Fruit fly (Drosophila melanogaster): Measurements from ENCODE around the gene CG42637.

CG42637 gene

DNA sequence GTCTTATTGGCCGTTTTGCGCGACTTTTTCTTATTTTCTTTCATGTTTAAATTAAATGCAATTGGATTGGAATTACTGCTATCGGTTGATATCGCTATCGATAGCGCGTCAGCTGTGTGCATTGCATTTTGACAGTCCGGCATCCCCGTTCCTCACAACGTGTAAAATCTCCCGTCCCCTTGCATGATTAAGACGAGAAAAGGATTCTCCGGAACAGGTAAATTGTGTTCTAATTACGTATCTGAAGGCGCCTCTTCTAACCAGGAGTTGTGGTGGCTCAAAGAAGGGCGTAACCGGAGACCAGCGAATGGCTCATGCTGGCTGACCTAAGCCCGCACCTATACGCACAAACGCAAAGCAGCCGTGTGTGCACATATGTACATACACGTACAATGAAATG, 13.7 kb upstream of the CG42637 start, which contains the start of the genes CG14104 and Kap-alpha1 (continued):
- TF ChIP-seq fd64A (GFP tag; optimal IDR thresholded peaks at IDR 0.05) (no peak), HHEX (GFP tag; optimal IDR thresholded peaks at IDR 0.05) (no peak), CG12744 (GFP tag; optimal IDR thresholded peaks at IDR 0.05) (no peak), CG10267 (tag; optimal IDR thresholded peaks at IDR 0.05) (no peak), CG14860 (GFP tag; IDR thresholded peaks at IDR 0.05; ENCODE audit: partially characterized antibody) (peak; percentile 57), Neu2 (GFP tag; optimal IDR thresholded peaks at IDR 0.05; ENCODE audit: borderline replicate concordance) (no peak), Bdp1 (GFP tag; optimal IDR thresholded peaks at IDR 0.05) (no peak), Fer1 (GFP tag; optimal IDR thresholded peaks at IDR 0.05) (peak; percentile 7), bigmax (GFP tag; optimal IDR thresholded peaks at IDR 0.05) (no peak), ci (GFP tag; IDR thresholded peaks at IDR 0.05) (no peak), org-1 (GFP tag; optimal IDR thresholded peaks at IDR 0.05) (no peak), mam (GFP tag; optimal IDR thresholded peaks at IDR 0.05) (no peak), tap (tag; optimal IDR thresholded peaks at IDR 0.05) (no peak), CG12769 (tag; optimal IDR thresholded peaks at IDR 0.05) (no peak), CG12219 (GFP tag; optimal IDR thresholded peaks at IDR 0.05) (no peak), al (GFP tag; IDR thresholded peaks at IDR 0.05) (no peak), Atf6 (GFP tag; IDR thresholded peaks at IDR 0.05) (no peak), cg (GFP tag; optimal IDR thresholded peaks at IDR 0.05) (peak; percentile 92), Poxn (GFP tag; IDR thresholded peaks at IDR 0.05) (no peak), Sry-δ (GFP tag; optimal IDR thresholded peaks at IDR 0.05) (peak; percentile 64), Ets65A (GFP tag) (no peak), vnd (GFP tag; IDR thresholded peaks at IDR 0.05; ENCODE audit: partially characterized antibody) (peak; percentile 62), salm (tag; optimal IDR thresholded peaks at IDR 0.05) (no peak), hth (optimal IDR thresholded peaks at IDR 0.05) (no peak), Max (GFP tag; optimal IDR thresholded peaks at IDR 0.05) (peak; percentile 21), CG12299 (tag; optimal IDR thresholded peaks at IDR 0.05) (no peak), Hr3 (GFP tag; optimal IDR thresholded peaks at IDR 0.05) (no peak), Dip3 (GFP tag; optimal IDR thresholded peaks at IDR 0.05) (no peak), Med (GFP tag) (peak; percentile 85), crol (GFP tag; IDR thresholded peaks at IDR 0.05) (no peak), CG8290 (GFP tag; optimal IDR thresholded peaks at IDR 0.05) (no peak), CG8290 (tag; optimal IDR thresholded peaks at IDR 0.05) (no peak), ttk (GFP tag; IDR thresholded peaks at IDR 0.05) (no peak), CrebB (tag; optimal IDR thresholded peaks at IDR 0.05) (no peak), otp (GFP tag; IDR thresholded peaks at IDR 0.05) (no peak), CG8388 (GFP tag; optimal IDR thresholded peaks at IDR 0.05) (no peak), Hmr (GFP tag; optimal IDR thresholded peaks at IDR 0.05) (no peak), E2f2 (GFP tag; IDR thresholded peaks at IDR 0.05) (peak; percentile 48), Pdp1 (GFP tag; optimal IDR thresholded peaks at IDR 0.05) (peak in 1 of 2 experiments; percentile 24), Scr (GFP tag; IDR thresholded peaks at IDR 0.05; ENCODE audit: partially characterized antibody) (peak; percentile 71), CG10321 (GFP tag; IDR thresholded peaks at IDR 0.05) (no peak), CG43689 (GFP tag; IDR thresholded peaks at IDR 0.05) (no peak), Trl (optimal IDR thresholded peaks at IDR 0.05) (no peak), Trl (GFP tag; optimal IDR thresholded peaks at IDR 0.05) (no peak), CG7372 (GFP tag; IDR thresholded peaks at IDR 0.05) (no peak), grau (tag; optimal IDR thresholded peaks at IDR 0.05) (no peak), Elba2 (GFP tag; optimal IDR thresholded peaks at IDR 0.05) (peak; percentile 100), Dref (GFP tag; IDR thresholded peaks at IDR 0.05) (peak; percentile 71), zen (tag; optimal IDR thresholded peaks at IDR 0.05) (peak; percentile 43), CG14014 (GFP tag; IDR thresholded peaks at IDR 0.05) (no peak), CG7963 (GFP tag; IDR thresholded peaks at IDR 0.05; ENCODE audit: partially characterized antibody) (0 out of 3 replicates have a peak, but pooled peaks have one; percentile 23), Stat92E (GFP tag; optimal IDR thresholded peaks at IDR 0.05) (peak in 1 of 3 experiments; percentile 8), exex (tag; optimal IDR thresholded peaks at IDR 0.05) (no peak)
